Worm (Caenorhabditis elegans): ENCODE measurements around the gene F41H10.4.
A peak's percentile ranks its signal among the peaks of the same experiment; 100 is the strongest.

- TF ChIP-seq elt-3 (tag; optimal IDR thresholded peaks at IDR 0.05), result no peak
- peak; percentile 77 for TF ChIP-seq ama-1 (optimal IDR thresholded peaks at IDR 0.05)
- TF ChIP-seq pha-4 (tag; optimal IDR thresholded peaks at IDR 0.05), result peak; percentile 55
- no peak for TF ChIP-seq snpc-4 (tag; optimal IDR thresholded peaks at IDR 0.05)
- TF ChIP-seq nhr-77 (tag; optimal IDR thresholded peaks at IDR 0.05), result no peak
- no peak for TF ChIP-seq ceh-82 (tag; optimal IDR thresholded peaks at IDR 0.05)
- TF ChIP-seq egl-27 (tag; optimal IDR thresholded peaks at IDR 0.05), result no peak
- TF ChIP-seq zag-1 (tag; optimal IDR thresholded peaks at IDR 0.05), result no peak
- TF ChIP-seq R02D3.7 (tag; optimal IDR thresholded peaks at IDR 0.05), result no peak
- no peak for TF ChIP-seq daf-12 (tag; optimal IDR thresholded peaks at IDR 0.05)
These were observed 24.2 kb downstream of the F41H10.4 start, which contains the start of gene elo-6 for ce11 chrIV:5388477-5389065.
